Fruit fly (Drosophila melanogaster): ENCODE measurements around the gene CG11504.
A peak's percentile ranks its signal among the peaks of the same experiment; 100 is the strongest.

CG11504 gene

DNA sequence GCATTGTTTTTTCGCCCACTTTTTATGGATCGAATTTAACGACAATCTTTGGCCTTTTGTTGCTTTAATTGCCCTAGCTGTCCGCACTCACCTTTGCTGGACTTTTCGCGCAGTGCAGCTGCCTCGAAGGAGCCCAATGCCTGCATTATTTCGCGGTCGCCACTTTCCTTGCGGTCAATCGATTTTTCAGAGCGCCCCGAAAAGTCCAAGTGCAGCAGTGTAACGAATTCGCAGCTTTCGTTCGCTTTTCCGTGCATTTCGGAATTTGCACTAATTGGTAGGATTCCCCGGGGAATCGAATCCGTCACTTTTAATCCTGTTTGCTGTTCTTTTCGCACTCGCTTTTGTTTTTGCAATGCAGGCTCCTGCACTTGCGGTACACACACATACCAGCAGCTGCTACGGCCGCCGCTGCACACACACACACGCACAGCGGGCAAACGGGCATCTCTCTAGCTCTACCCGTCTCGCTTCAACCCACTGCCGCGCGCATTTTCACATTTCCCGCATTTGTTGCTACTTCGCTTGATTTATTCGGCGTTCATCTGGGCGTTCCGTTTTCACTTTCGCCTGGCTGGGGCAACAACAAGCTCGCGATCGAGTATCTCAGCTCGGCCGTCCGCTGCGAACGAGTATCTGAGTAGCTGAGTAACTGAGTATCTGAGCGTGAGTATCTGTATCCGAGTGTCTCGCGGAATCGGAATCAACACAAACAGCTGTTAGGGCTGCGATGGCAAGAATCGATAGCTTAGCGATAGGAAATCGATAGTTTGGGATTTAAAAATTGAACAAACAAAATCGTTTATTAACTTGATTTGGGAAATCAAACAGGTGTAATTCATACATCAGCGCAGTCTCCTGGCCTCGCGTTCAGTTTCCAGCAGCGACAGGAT is 24.1 kb downstream of the CG11504 start, which contains the start of gene Mgat2 (continued):
- TF ChIP-seq CG4707 (GFP tag; optimal IDR thresholded peaks at IDR 0.05) (peak; percentile 62), insv (GFP tag; optimal IDR thresholded peaks at IDR 0.05) (no peak), rib (GFP tag; IDR thresholded peaks at IDR 0.05) (peak; percentile 62; the same call in 1 of the 2 replicates), CG11696 (GFP tag; IDR thresholded peaks at IDR 0.05) (0 out of 2 replicates have a peak, but pooled peaks have one; percentile 7), CG13775 (GFP tag; optimal IDR thresholded peaks at IDR 0.05) (no peak), ci (GFP tag; IDR thresholded peaks at IDR 0.05) (peak; percentile 78), dpn (GFP tag; optimal IDR thresholded peaks at IDR 0.05) (no peak), emc (GFP tag; optimal IDR thresholded peaks at IDR 0.05) (no peak), CG11247 (GFP tag; IDR thresholded peaks at IDR 0.05) (no peak), CG31388 (GFP tag; optimal IDR thresholded peaks at IDR 0.05) (no peak), CG6689 (GFP tag; IDR thresholded peaks at IDR 0.05) (no peak), CG11560 (tag; IDR thresholded peaks at IDR 0.05) (no peak), hth (optimal IDR thresholded peaks at IDR 0.05) (no peak), CG16779 (GFP tag; IDR thresholded peaks at IDR 0.05) (no peak), NC2β (GFP tag; optimal IDR thresholded peaks at IDR 0.05) (peak; percentile 41), CG17829 (tag; optimal IDR thresholded peaks at IDR 0.05) (peak; percentile 71), CG12155 (GFP tag; optimal IDR thresholded peaks at IDR 0.05) (peak; percentile 92), CG12236 (GFP tag; optimal IDR thresholded peaks at IDR 0.05) (peak; percentile 14), kay (GFP tag; optimal IDR thresholded peaks at IDR 0.05) (no peak), CG4730 (GFP tag; IDR thresholded peaks at IDR 0.05) (no peak), sna (GFP tag; IDR thresholded peaks at IDR 0.05; ENCODE audit: partially characterized antibody) (peak; percentile 91), Hr3 (GFP tag; optimal IDR thresholded peaks at IDR 0.05) (no peak), CG9876 (GFP tag; optimal IDR thresholded peaks at IDR 0.05) (no peak), Dip3 (GFP tag; optimal IDR thresholded peaks at IDR 0.05) (no peak), CG9609 (GFP tag; optimal IDR thresholded peaks at IDR 0.05) (no peak), CG18011 (GFP tag; optimal IDR thresholded peaks at IDR 0.05) (no peak), wek (GFP tag; optimal IDR thresholded peaks at IDR 0.05) (peak; percentile 70), CG10431 (GFP tag; optimal IDR thresholded peaks at IDR 0.05) (peak; percentile 77), CG16815 (GFP tag; optimal IDR thresholded peaks at IDR 0.05) (no peak), bab2 (GFP tag; optimal IDR thresholded peaks at IDR 0.05) (no peak), Vsx1 (GFP tag; optimal IDR thresholded peaks at IDR 0.05) (no peak), CG1233 (GFP tag; optimal IDR thresholded peaks at IDR 0.05) (peak; percentile 19), CG9215 (GFP tag; IDR thresholded peaks at IDR 0.05) (no peak), Bdp1 (GFP tag; optimal IDR thresholded peaks at IDR 0.05) (no peak), CG14860 (GFP tag; IDR thresholded peaks at IDR 0.05; ENCODE audit: partially characterized antibody) (peak; percentile 71), exex (tag; optimal IDR thresholded peaks at IDR 0.05) (no peak), sisA (GFP tag; IDR thresholded peaks at IDR 0.05) (no peak), lov (optimal IDR thresholded peaks at IDR 0.05) (no peak), lov (GFP tag; IDR thresholded peaks at IDR 0.05) (0 out of 3 replicates have a peak, but pooled peaks have one; percentile 29), CG30020 (tag; optimal IDR thresholded peaks at IDR 0.05) (no peak), crp (GFP tag; optimal IDR thresholded peaks at IDR 0.05) (peak; percentile 73 to 96), Abd-B (GFP tag; optimal IDR thresholded peaks at IDR 0.05) (no peak), Hr39 (optimal IDR thresholded peaks at IDR 0.05) (no peak), grau (tag; optimal IDR thresholded peaks at IDR 0.05) (peak; percentile 28), CG8924 (tag; optimal IDR thresholded peaks at IDR 0.05) (peak; percentile 83), cas (GFP tag; IDR thresholded peaks at IDR 0.05) (no peak), HmgD (GFP tag; optimal IDR thresholded peaks at IDR 0.05) (peak; percentile 51), CG4617 (GFP tag; optimal IDR thresholded peaks at IDR 0.05; ENCODE audit: borderline replicate concordance) (peak; percentile 12), BEAF-32 (GFP tag; optimal IDR thresholded peaks at IDR 0.05) (peak; percentile 90), Dek (tag; optimal IDR thresholded peaks at IDR 0.05) (peak; percentile 43)
